Fruit fly (Drosophila melanogaster) whole organism, embryonic: ENCODE measurements around the gene Mer.
A peak's percentile ranks its signal among the peaks of the same experiment; 100 is the strongest.

Experiments
- Antp ChIP-seq: fragments of 200-800 bp; sonication (Bioruptor generic); optimal IDR thresholded peaks from 3 replicates; lab custom pipeline; 2016; ENCODE audit warnings: missing biosample characterization, missing genetic modification characterization
- C15 ChIP-seq: fragments of 200-800 bp; sonication (Bioruptor generic); IDR thresholded peaks from 3 replicates; pipeline ENCODE4 v1.3.6; 2022; ENCODE audit warnings: missing biosample characterization, missing genetic modification characterization
- CG10267 ChIP-seq: fragments of 200-800 bp; sonication (Bioruptor generic); optimal IDR thresholded peaks from 2 replicates; lab custom pipeline; 2018; ENCODE audit warnings: missing biosample characterization, mild to moderate bottlenecking, missing genetic modification characterization, moderate library complexity
- CG10462 ChIP-seq: fragments of 200-800 bp; sonication (Bioruptor generic); optimal IDR thresholded peaks from 2 replicates; lab custom pipeline; 2016; ENCODE audit warnings: missing biosample characterization, missing genetic modification characterization
- CG11085 ChIP-seq: fragments of 200-800 bp; sonication (Bioruptor generic); IDR thresholded peaks from 2 replicates; pipeline ENCODE4 v1.3.6; 2022; ENCODE audit warnings: missing biosample characterization, missing genetic modification characterization
- CG11398 ChIP-seq: fragments of 200-800 bp; sonication (Bioruptor generic); optimal IDR thresholded peaks from 2 replicates; lab custom pipeline; 2016; ENCODE audit warnings: missing biosample characterization, missing genetic modification characterization
- CG11695 ChIP-seq: fragments of 200-800 bp; sonication (Bioruptor generic); IDR thresholded peaks from 3 replicates; pipeline ENCODE4 v1.3.6; 2022; ENCODE audit warnings: missing biosample characterization, missing genetic modification characterization
- CG12236 ChIP-seq: fragments of 200-800 bp; sonication (Bioruptor generic); optimal IDR thresholded peaks from 2 replicates; lab custom pipeline; 2016; ENCODE audit warnings: missing biosample characterization, missing genetic modification characterization
- CG12391 ChIP-seq: fragments of 200-800 bp; sonication (Bioruptor generic); optimal IDR thresholded peaks from 3 replicates; lab custom pipeline; 2018; ENCODE audit warnings: missing biosample characterization, mild to moderate bottlenecking, missing genetic modification characterization, moderate library complexity
- CG12659 ChIP-seq: fragments of 200-800 bp; sonication (Bioruptor generic); optimal IDR thresholded peaks from 3 replicates; lab custom pipeline; 2017; ENCODE audit warnings: mild to moderate bottlenecking, missing biosample characterization, missing genetic modification reagents, missing genetic modification characterization
- CG12769 ChIP-seq: fragments of 200-800 bp; sonication (Bioruptor generic); optimal IDR thresholded peaks from 2 replicates; lab custom pipeline; 2019; ENCODE audit warnings: missing biosample characterization, mild to moderate bottlenecking, missing genetic modification characterization, moderate library complexity
- CG13123 ChIP-seq: fragments of 200-800 bp; sonication (Bioruptor generic); optimal IDR thresholded peaks from 2 replicates; lab custom pipeline; 2016; ENCODE audit warnings: missing biosample characterization, missing genetic modification characterization
- CG14667 ChIP-seq: fragments of 200-800 bp; sonication (Bioruptor generic); IDR thresholded peaks from 2 replicates; pipeline ENCODE4 v1.3.6; 2022; ENCODE audit warnings: missing biosample characterization, missing genetic modification characterization
- CG17186 ChIP-seq: fragments of 200-800 bp; sonication (Bioruptor generic); optimal IDR thresholded peaks from 3 replicates; lab custom pipeline; 2017; ENCODE audit warnings: missing biosample characterization, missing genetic modification reagents, missing genetic modification characterization
- CG30020 ChIP-seq: fragments of 200-800 bp; optimal IDR thresholded peaks from 2 replicates; lab custom pipeline; 2019; ENCODE audit warnings: missing biosample characterization, mild to moderate bottlenecking, missing genetic modification characterization, moderate library complexity
- CG32767 ChIP-seq: fragments of 200-800 bp; sonication (Bioruptor generic); IDR thresholded peaks from 2 replicates; pipeline ENCODE4 v1.3.6; 2022; ENCODE audit warnings: missing biosample characterization, missing genetic modification characterization
- CG3281 ChIP-seq: fragments of 200-800 bp; sonication (Bioruptor generic); optimal IDR thresholded peaks from 3 replicates; lab custom pipeline; 2017; ENCODE audit warnings: missing biosample characterization, mild to moderate bottlenecking, missing genetic modification characterization
- CG34224 ChIP-seq: fragments of 200-800 bp; sonication (Bioruptor generic); IDR thresholded peaks from 3 replicates; pipeline ENCODE4 v1.3.6; 2022; ENCODE audit warnings: missing biosample characterization, missing genetic modification characterization; ENCODE audit not compliant: partially characterized antibody
- CG4424 ChIP-seq: fragments of 200-800 bp; sonication (Bioruptor generic); optimal IDR thresholded peaks from 3 replicates; lab custom pipeline; 2016; ENCODE audit warnings: missing biosample characterization, missing genetic modification characterization
- CG6175 ChIP-seq: fragments of 200-800 bp; sonication (Bioruptor generic); IDR thresholded peaks from 3 replicates; pipeline ENCODE4 v1.3.6; 2022; ENCODE audit warnings: missing biosample characterization, missing genetic modification characterization
- CG6272 ChIP-seq: fragments of 200-800 bp; sonication (Bioruptor generic); IDR thresholded peaks from 2 replicates; pipeline ENCODE4 v1.3.6; 2022; ENCODE audit warnings: missing biosample characterization, missing genetic modification characterization
- CG6683 ChIP-seq: fragments of 200-800 bp; sonication (Bioruptor generic); optimal IDR thresholded peaks from 2 replicates; lab custom pipeline; 2017; ENCODE audit warnings: missing biosample characterization, mild to moderate bottlenecking, missing genetic modification characterization, missing genetic modification reagents
- CG7372 ChIP-seq: fragments of 200-800 bp; sonication (Bioruptor generic); IDR thresholded peaks from 2 replicates; pipeline ENCODE4 v1.3.6; 2022; ENCODE audit warnings: missing biosample characterization, missing genetic modification characterization
- CG7839 ChIP-seq: fragments of 200-800 bp; sonication (Bioruptor generic); optimal IDR thresholded peaks from 3 replicates; lab custom pipeline; 2018; ENCODE audit warnings: missing biosample characterization, mild to moderate bottlenecking, missing genetic modification characterization, moderate library complexity
- CG8290 ChIP-seq, 3 experiments: fragments of 200-800 bp; sonication (Bioruptor generic); optimal IDR thresholded peaks; 2 replicates each; lab custom pipeline; 2016 to 2019; ENCODE audit warnings: missing biosample characterization in 3 of 3, missing genetic modification characterization in 3 of 3, mild to moderate bottlenecking in 2 of 3, moderate library complexity in 1 of 3
- Dp ChIP-seq: fragments of 200-800 bp; sonication (Bioruptor generic); optimal IDR thresholded peaks from 2 replicates; lab custom pipeline; 2018; ENCODE audit warnings: missing biosample characterization, mild to moderate bottlenecking, missing genetic modification characterization, moderate library complexity
- E2f2 ChIP-seq: fragments of 200-800 bp; sonication (Bioruptor generic); IDR thresholded peaks from 2 replicates; pipeline ENCODE4 v1.3.6; 2022; ENCODE audit warnings: missing biosample characterization, missing genetic modification characterization
- Ets97D ChIP-seq: fragments of 200-800 bp; sonication (Bioruptor generic); optimal IDR thresholded peaks from 3 replicates; lab custom pipeline; 2016; ENCODE audit warnings: missing biosample characterization, missing genetic modification characterization
- Hsf ChIP-seq: fragments of 200-800 bp; sonication (Bioruptor generic); optimal IDR thresholded peaks from 3 replicates; lab custom pipeline; 2016; ENCODE audit warnings: missing biosample characterization, missing genetic modification characterization
- Lhr ChIP-seq: fragments of 200-800 bp; sonication (Bioruptor generic); optimal IDR thresholded peaks from 3 replicates; lab custom pipeline; 2017; ENCODE audit warnings: mild to moderate bottlenecking, missing biosample characterization, missing genetic modification reagents, missing genetic modification characterization
- Mes4 ChIP-seq: fragments of 200-800 bp; sonication (Bioruptor generic); optimal IDR thresholded peaks from 2 replicates; lab custom pipeline; 2016; ENCODE audit warnings: missing biosample characterization, missing genetic modification characterization
- Nf-YA ChIP-seq: fragments of 200-800 bp; sonication (Bioruptor generic); IDR thresholded peaks from 2 replicates; pipeline ENCODE4 v1.3.6; 2022; ENCODE audit warnings: missing biosample characterization, missing genetic modification characterization
- Side ChIP-seq: fragments of 200-800 bp; sonication (Bioruptor generic); optimal IDR thresholded peaks from 2 replicates; lab custom pipeline; 2016; ENCODE audit warnings: missing biosample characterization, missing genetic modification characterization
- Six4 ChIP-seq: fragments of 200-800 bp; sonication (Bioruptor generic); optimal IDR thresholded peaks from 2 replicates; lab custom pipeline; 2016; ENCODE audit warnings: missing biosample characterization, missing genetic modification characterization
- Stat92E ChIP-seq, 3 experiments: fragments of >200 bp in 2 of 3; fragments of 200-800 bp in 1 of 3; sonication (Bioruptor generic) in 1 of 3; optimal IDR thresholded peaks; 2 replicates each; lab custom pipeline; 2017 to 2019; ENCODE audit warnings: missing biosample characterization in 3 of 3, missing genetic modification characterization in 3 of 3, mild to moderate bottlenecking in 1 of 3, moderate library complexity in 1 of 3
- amos ChIP-seq: fragments of 200-800 bp; sonication (Bioruptor generic); IDR thresholded peaks from 2 replicates; pipeline ENCODE4 v1.3.6; 2022; ENCODE audit warnings: missing biosample characterization, missing genetic modification characterization; ENCODE audit not compliant: partially characterized antibody
- cad ChIP-seq: fragments of >200 bp; optimal IDR thresholded peaks from 2 replicates; lab custom pipeline; 2017; ENCODE audit warnings: missing biosample characterization, missing genetic modification characterization
- esg ChIP-seq: fragments of 200-800 bp; sonication (Bioruptor generic); conservative IDR thresholded peaks from 2 replicates; pipeline ENCODE4 v1.3.6; 2022; ENCODE audit warnings: missing biosample characterization, missing genetic modification characterization
- ewg ChIP-seq: fragments of 200-800 bp; sonication (Bioruptor generic); optimal IDR thresholded peaks from 3 replicates; lab custom pipeline; 2017; ENCODE audit warnings: mild to moderate bottlenecking, missing biosample characterization, missing genetic modification reagents, missing genetic modification characterization
- fru ChIP-seq: fragments of >200 bp; optimal IDR thresholded peaks from 2 replicates; lab custom pipeline; 2017
- nerfin-1 ChIP-seq: fragments of 200-800 bp; sonication (Bioruptor generic); optimal IDR thresholded peaks from 3 replicates; lab custom pipeline; 2019; ENCODE audit warnings: missing biosample characterization, mild to moderate bottlenecking, missing genetic modification characterization, moderate library complexity
- pita ChIP-seq: fragments of 200-800 bp; sonication (Bioruptor generic); optimal IDR thresholded peaks from 2 replicates; lab custom pipeline; 2017; ENCODE audit warnings: missing biosample characterization, mild to moderate bottlenecking, missing genetic modification characterization
- ranshi ChIP-seq: fragments of 200-800 bp; sonication (Bioruptor generic); IDR thresholded peaks from 2 replicates; pipeline ENCODE4 v1.3.6; 2022; ENCODE audit warnings: missing biosample characterization, missing genetic modification characterization
- sd ChIP-seq: fragments of 200-800 bp; sonication (Bioruptor generic); optimal IDR thresholded peaks from 3 replicates; lab custom pipeline; 2018; ENCODE audit warnings: missing biosample characterization, mild to moderate bottlenecking, missing genetic modification characterization, moderate library complexity
- sens-2 ChIP-seq: fragments of 200-800 bp; sonication (Bioruptor generic); IDR thresholded peaks from 2 replicates; pipeline ENCODE4 v1.3.6; 2022; ENCODE audit warnings: missing biosample characterization, missing genetic modification characterization
- sisA ChIP-seq: fragments of 200-800 bp; sonication (Bioruptor generic); IDR thresholded peaks from 2 replicates; pipeline ENCODE4 v1.3.6; 2022; ENCODE audit warnings: missing biosample characterization, missing genetic modification characterization
- sna ChIP-seq: fragments of 200-800 bp; sonication (Bioruptor generic); IDR thresholded peaks from 2 replicates; pipeline ENCODE4 v1.3.6; 2022; ENCODE audit warnings: missing biosample characterization, missing genetic modification characterization; ENCODE audit not compliant: partially characterized antibody
- sr ChIP-seq: fragments of 200-800 bp; sonication (Bioruptor generic); IDR thresholded peaks from 3 replicates; pipeline ENCODE4 v1.3.6; 2022; ENCODE audit warnings: missing biosample characterization, missing genetic modification characterization
- stwl ChIP-seq: fragments of 200-800 bp; sonication (Bioruptor generic); optimal IDR thresholded peaks from 3 replicates; lab custom pipeline; 2018; ENCODE audit warnings: missing biosample characterization, mild to moderate bottlenecking, missing genetic modification characterization, moderate library complexity
- sug ChIP-seq: fragments of 200-800 bp; optimal IDR thresholded peaks from 2 replicates; lab custom pipeline; 2019; ENCODE audit warnings: missing biosample characterization, mild to moderate bottlenecking, missing genetic modification characterization, moderate library complexity
- wor ChIP-seq: fragments of 200-800 bp; sonication (Bioruptor generic); IDR thresholded peaks from 2 replicates; pipeline ENCODE4 v1.3.6; 2022; ENCODE audit warnings: missing biosample characterization, missing genetic modification characterization
- zen ChIP-seq: fragments of 200-800 bp; sonication (Bioruptor generic); optimal IDR thresholded peaks from 3 replicates; lab custom pipeline; 2018; ENCODE audit warnings: missing biosample characterization, mild to moderate bottlenecking, missing genetic modification characterization, moderate library complexity

The Mer gene

dm6 chrX:19730844-19731243, 37.5 kb upstream of the Mer start, which contains the start of gene AP-1-2beta (continued):
- TF ChIP-seq Six4 (GFP tag; lab: Kevin White, UChicago) (no peak), sisA (GFP tag; lab: Robert Waterston, UW) (no peak), Mes4 (GFP tag; lab: Kevin White, UChicago) (no peak), ewg (no peak), Side (GFP tag; lab: Kevin White, UChicago) (no peak), CG12659 (GFP tag; lab: Kevin White, UChicago) (peak; percentile 21), CG34224 (GFP tag; lab: Robert Waterston, UW) (peak; percentile 26; the same call in 1 of the 3 replicates), cad (no peak), CG10267 (tag; lab: Kevin White, UChicago) (peak; percentile 9), CG12236 (GFP tag; lab: Kevin White, UChicago) (no peak), CG7839 (tag; lab: Kevin White, UChicago) (no peak), sug (tag; lab: Kevin White, UChicago) (no peak), esg (GFP tag; lab: Robert Waterston, UW) (no peak), zen (tag; lab: Kevin White, UChicago) (no peak), CG12391 (tag; lab: Kevin White, UChicago) (no peak), CG30020 (tag; lab: Kevin White, UChicago) (peak; percentile 28), CG12769 (tag; lab: Kevin White, UChicago) (no peak), sens-2 (GFP tag; lab: Robert Waterston, UW) (no peak), CG11695 (GFP tag; lab: Robert Waterston, UW) (no peak), C15 (GFP tag; lab: Robert Waterston, UW) (no peak), CG14667 (no peak), CG8290 (GFP tag; optimal IDR thresholded peaks at IDR 0.05; lab: Kevin White, UChicago) (peak; percentile 20), CG8290 (tag; optimal IDR thresholded peaks at IDR 0.05; lab: Kevin White, UChicago) (no peak), stwl (peak; percentile 75), sr (no peak), Dp (GFP tag; lab: Kevin White, UChicago) (peak; percentile 68), wor (no peak), CG11085 (GFP tag; lab: Robert Waterston, UW) (no peak), E2f2 (GFP tag; lab: Robert Waterston, UW) (peak; percentile 79), fru (lab: Kevin White, UChicago) (no peak), CG6272 (GFP tag; lab: Robert Waterston, UW) (no peak), CG4424 (GFP tag; lab: Kevin White, UChicago) (no peak), CG11398 (no peak), Nf-YA (no peak), pita (no peak), CG3281 (GFP tag; lab: Kevin White, UChicago) (no peak), CG6175 (no peak), sd (tag; lab: Kevin White, UChicago) (no peak), CG6683 (no peak), Antp (GFP tag; lab: Kevin White, UChicago) (no peak), amos (GFP tag; lab: Robert Waterston, UW) (peak; percentile 37; the same call in 1 of the 2 replicates), Ets97D (GFP tag; lab: Kevin White, UChicago) (no peak), CG32767 (no peak), nerfin-1 (peak; percentile 86), CG13123 (GFP tag; lab: Kevin White, UChicago) (no peak), sna (GFP tag; lab: Robert Waterston, UW) (0 out of 2 replicates have a peak, but pooled peaks have one; percentile 21), CG17186 (no peak), Hsf (no peak), CG7372 (no peak), ranshi (no peak), Lhr (GFP tag; lab: Kevin White, UChicago) (peak; percentile 11), Stat92E (GFP tag; optimal IDR thresholded peaks at IDR 0.05; lab: Kevin White, UChicago) (no peak), CG10462 (GFP tag; lab: Kevin White, UChicago) (no peak)
